Worm (Caenorhabditis elegans): ENCODE data around the gene adm-4.

DNA sequence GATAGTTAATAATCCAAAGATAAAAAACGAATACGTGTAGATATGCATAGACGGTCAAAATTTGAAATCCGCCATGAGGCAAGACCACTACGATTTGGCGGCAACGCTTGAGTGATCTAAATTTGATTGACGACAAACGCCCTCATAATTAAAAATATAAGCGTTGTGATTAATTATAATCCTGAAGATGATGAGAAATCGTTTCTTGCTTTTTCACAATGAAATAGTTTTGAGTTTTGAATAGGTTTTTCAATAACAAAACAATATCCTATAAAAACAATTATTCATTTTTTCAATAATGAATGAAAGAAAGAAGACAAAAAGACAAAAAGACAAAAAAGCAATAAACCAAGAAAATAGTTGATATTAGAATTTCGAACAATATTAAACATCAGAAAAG lies 49.3 kb upstream of the adm-4 start, which contains the start of gene C54D2.6:
- TF ChIP-seq unc-62 (GFP tag; optimal IDR thresholded peaks at IDR 0.05) (no peak), sem-4 (tag; optimal IDR thresholded peaks at IDR 0.05) (no peak), zag-1 (tag; optimal IDR thresholded peaks at IDR 0.05) (no peak), snpc-4 (tag; optimal IDR thresholded peaks at IDR 0.05) (no peak), fos-1 (tag; optimal IDR thresholded peaks at IDR 0.05) (no peak), nhr-237 (tag; optimal IDR thresholded peaks at IDR 0.05) (no peak)
